Fruit fly (Drosophila melanogaster) whole organism, embryonic: ENCODE results near the gene Vti1b.

ENCODE experiments used
- Adf1 ChIP-seq: fragments of 200-800 bp; sonication (Bioruptor generic); IDR thresholded peaks from 2 replicates; pipeline ENCODE4 v1.3.6; 2022; ENCODE audit warnings: missing biosample characterization, missing genetic modification characterization
- Atf6 ChIP-seq: fragments of 200-800 bp; sonication (Bioruptor generic); IDR thresholded peaks from 2 replicates; pipeline ENCODE4 v1.3.6; 2022; ENCODE audit warnings: missing biosample characterization, missing genetic modification characterization
- Bgb ChIP-seq: fragments of 200-800 bp; sonication (Bioruptor generic); IDR thresholded peaks from 2 replicates; pipeline ENCODE4 v1.3.6; 2022; ENCODE audit warnings: missing biosample characterization, missing genetic modification characterization; ENCODE audit not compliant: partially characterized antibody
- CG10274 ChIP-seq: fragments of 200-800 bp; sonication (Bioruptor generic); optimal IDR thresholded peaks from 3 replicates; lab custom pipeline; 2017; ENCODE audit warnings: missing biosample characterization, mild to moderate bottlenecking, missing genetic modification characterization
- CG10654 ChIP-seq: fragments of 200-800 bp; sonication (Bioruptor generic); optimal IDR thresholded peaks from 2 replicates; lab custom pipeline; 2016; ENCODE audit warnings: missing biosample characterization, missing genetic modification characterization
- CG11085 ChIP-seq: fragments of 200-800 bp; sonication (Bioruptor generic); IDR thresholded peaks from 2 replicates; pipeline ENCODE4 v1.3.6; 2022; ENCODE audit warnings: missing biosample characterization, missing genetic modification characterization
- CG11695 ChIP-seq: fragments of 200-800 bp; sonication (Bioruptor generic); IDR thresholded peaks from 3 replicates; pipeline ENCODE4 v1.3.6; 2022; ENCODE audit warnings: missing biosample characterization, missing genetic modification characterization
- CG12219 ChIP-seq: fragments of 200-800 bp; sonication (Bioruptor generic); optimal IDR thresholded peaks from 3 replicates; lab custom pipeline; 2018; ENCODE audit warnings: missing biosample characterization, mild to moderate bottlenecking, missing genetic modification characterization
- CG12391 ChIP-seq: fragments of 200-800 bp; sonication (Bioruptor generic); optimal IDR thresholded peaks from 3 replicates; lab custom pipeline; 2018; ENCODE audit warnings: missing biosample characterization, mild to moderate bottlenecking, missing genetic modification characterization, moderate library complexity
- CG17568 ChIP-seq: fragments of 200-800 bp; sonication (Bioruptor generic); optimal IDR thresholded peaks from 2 replicates; lab custom pipeline; 2018; ENCODE audit warnings: missing biosample characterization, mild to moderate bottlenecking, missing genetic modification characterization, moderate library complexity
- CG1792 ChIP-seq: fragments of 200-800 bp; sonication (Bioruptor generic); optimal IDR thresholded peaks from 2 replicates; lab custom pipeline; 2016; ENCODE audit warnings: missing biosample characterization, missing genetic modification characterization
- CG30403 ChIP-seq: fragments of 200-800 bp; sonication (Bioruptor generic); optimal IDR thresholded peaks from 3 replicates; lab custom pipeline; 2016; ENCODE audit warnings: missing biosample characterization, missing genetic modification characterization
- CG3407 ChIP-seq: fragments of 200-800 bp; sonication (Bioruptor generic); optimal IDR thresholded peaks from 2 replicates; lab custom pipeline; 2018; ENCODE audit warnings: missing biosample characterization, mild to moderate bottlenecking, missing genetic modification characterization
- CG34422 ChIP-seq: fragments of 200-800 bp; sonication (Bioruptor generic); IDR thresholded peaks from 3 replicates; pipeline ENCODE4 v1.3.6; 2022; ENCODE audit warnings: missing biosample characterization, missing genetic modification characterization
- CG3726 ChIP-seq: fragments of 200-800 bp; sonication (Bioruptor generic); IDR thresholded peaks from 3 replicates; pipeline ENCODE4, ENCODE4 v1.3.6; 2022; ENCODE audit warnings: missing biosample characterization, missing genetic modification characterization
- CG4360 ChIP-seq: fragments of 200-800 bp; sonication (Bioruptor generic); IDR thresholded peaks from 2 replicates; pipeline ENCODE4 v1.3.6; 2022; ENCODE audit warnings: missing biosample characterization, missing genetic modification characterization
- CG4404 ChIP-seq: fragments of 200-800 bp; sonication (Bioruptor generic); IDR thresholded peaks from 2 replicates; pipeline ENCODE4 v1.3.6; 2022; ENCODE audit warnings: missing biosample characterization, missing genetic modification characterization
- CG4424 ChIP-seq: fragments of 200-800 bp; sonication (Bioruptor generic); optimal IDR thresholded peaks from 3 replicates; lab custom pipeline; 2016; ENCODE audit warnings: missing biosample characterization, missing genetic modification characterization
- CG7556 ChIP-seq: fragments of 200-800 bp; sonication (Bioruptor generic); optimal IDR thresholded peaks from 2 replicates; lab custom pipeline; 2017; ENCODE audit warnings: missing biosample characterization, mild to moderate bottlenecking, missing genetic modification characterization
- CG7745 ChIP-seq: fragments of 200-800 bp; sonication (Bioruptor generic); optimal IDR thresholded peaks from 2 replicates; lab custom pipeline; 2018; ENCODE audit warnings: missing biosample characterization, mild to moderate bottlenecking, missing genetic modification characterization, moderate library complexity
- CG8944 ChIP-seq: fragments of 200-800 bp; sonication (Bioruptor generic); optimal IDR thresholded peaks from 3 replicates; lab custom pipeline; 2016; ENCODE audit warnings: missing biosample characterization, missing genetic modification characterization
- CTCF ChIP-seq: fragments of 200-800 bp; sonication (Bioruptor generic); optimal IDR thresholded peaks from 2 replicates; lab custom pipeline; 2017; ENCODE audit warnings: missing biosample characterization, mild to moderate bottlenecking, missing genetic modification characterization, moderate library complexity
- CoRest ChIP-seq: fragments of 200-800 bp; sonication (Bioruptor generic); optimal IDR thresholded peaks from 3 replicates; lab custom pipeline; 2018; ENCODE audit warnings: missing biosample characterization, mild to moderate bottlenecking, missing genetic modification characterization, moderate library complexity
- Dip2 ChIP-seq: fragments of 200-800 bp; sonication (Bioruptor generic); IDR thresholded peaks from 2 replicates; pipeline ENCODE4 v1.3.6; 2022; ENCODE audit warnings: missing biosample characterization, missing genetic modification characterization
- Dll ChIP-seq: fragments of 200-800 bp; sonication (Bioruptor generic); IDR thresholded peaks from 4 replicates; pipeline ENCODE4 v1.3.6; 2022; ENCODE audit warnings: missing biosample characterization, missing genetic modification characterization; ENCODE audit not compliant: partially characterized antibody
- Fer1 ChIP-seq: fragments of 200-800 bp; sonication (Bioruptor generic); optimal IDR thresholded peaks from 2 replicates; lab custom pipeline; 2017; ENCODE audit warnings: missing biosample characterization, mild to moderate bottlenecking, missing genetic modification characterization
- Gug ChIP-seq: fragments of 200-800 bp; sonication (Bioruptor generic); IDR thresholded peaks from 4 replicates; pipeline ENCODE4 v1.3.6; 2022; ENCODE audit warnings: missing biosample characterization, missing genetic modification characterization
- HmgD ChIP-seq: fragments of 200-800 bp; sonication (Bioruptor generic); optimal IDR thresholded peaks from 3 replicates; lab custom pipeline; 2016; ENCODE audit warnings: missing biosample characterization, missing genetic modification characterization
- Oaz ChIP-seq: fragments of 200-800 bp; sonication (Bioruptor generic); IDR thresholded peaks from 2 replicates; pipeline ENCODE4 v1.3.6; 2022; ENCODE audit warnings: missing biosample characterization, missing genetic modification characterization
- Opbp ChIP-seq: fragments of 200-800 bp; sonication (Bioruptor generic); IDR thresholded peaks from 3 replicates; pipeline ENCODE4 v1.3.6; 2022; ENCODE audit warnings: missing biosample characterization, missing genetic modification characterization; ENCODE audit not compliant: partially characterized antibody
- Rx ChIP-seq: fragments of 200-800 bp; sonication (Bioruptor generic); IDR thresholded peaks from 2 replicates; pipeline ENCODE4 v1.3.6; 2022; ENCODE audit warnings: missing biosample characterization, missing genetic modification characterization
- Trl ChIP-seq, 3 experiments: fragments of >200 bp in 2 of 3; fragments of 200-800 bp in 1 of 3; sonication (Bioruptor generic) in 1 of 3; optimal IDR thresholded peaks; 2 replicates in 1 of 3; 3 replicates in 2 of 3; lab custom pipeline; 2016 to 2017; ENCODE audit warnings: missing biosample characterization in 1 of 3, missing genetic modification characterization in 1 of 3
- chif ChIP-seq, 2 experiments: fragments of 200-800 bp; sonication (Bioruptor generic); optimal IDR thresholded peaks; 3 replicates each; lab custom pipeline; 2016; ENCODE audit warnings: missing biosample characterization in 2 of 2, missing genetic modification characterization in 2 of 2
- crc ChIP-seq: fragments of 200-800 bp; sonication (Bioruptor generic); optimal IDR thresholded peaks from 2 replicates; lab custom pipeline; 2016; ENCODE audit warnings: missing biosample characterization, missing genetic modification characterization
- cwo ChIP-seq: fragments of 200-800 bp; sonication (Bioruptor generic); optimal IDR thresholded peaks from 3 replicates; lab custom pipeline; 2017; ENCODE audit warnings: missing biosample characterization, missing genetic modification characterization, mild to moderate bottlenecking, moderate library complexity, missing genetic modification reagents
- da ChIP-seq: fragments of 200-800 bp; sonication (Bioruptor generic); optimal IDR thresholded peaks from 2 replicates; lab custom pipeline; 2016; ENCODE audit warnings: missing biosample characterization, missing genetic modification characterization
- dm ChIP-seq: fragments of 200-800 bp; sonication (Bioruptor generic); optimal IDR thresholded peaks from 3 replicates; lab custom pipeline; 2016; ENCODE audit warnings: missing biosample characterization, missing genetic modification characterization
- gcm2 ChIP-seq: fragments of 200-800 bp; sonication (Bioruptor generic); optimal IDR thresholded peaks from 2 replicates; lab custom pipeline; 2016; ENCODE audit warnings: missing biosample characterization, missing genetic modification characterization
- h ChIP-seq: fragments of >200 bp; optimal IDR thresholded peaks from 2 replicates; lab custom pipeline; 2017
- insv ChIP-seq, 2 experiments: fragments of 200-800 bp; sonication (Bioruptor generic); optimal IDR thresholded peaks; 3 replicates each; lab custom pipeline; 2016 to 2018; ENCODE audit warnings: missing biosample characterization in 2 of 2, missing genetic modification characterization in 2 of 2
- jing ChIP-seq: fragments of 200-800 bp; sonication (Bioruptor generic); optimal IDR thresholded peaks from 2 replicates; lab custom pipeline; 2018; ENCODE audit warnings: missing biosample characterization, mild to moderate bottlenecking, missing genetic modification characterization
- lola ChIP-seq, 3 experiments: fragments of >200 bp in 2 of 3; fragments of 200-800 bp in 1 of 3; sonication (Bioruptor generic) in 1 of 3; optimal IDR thresholded peaks; 2 replicates each; lab custom pipeline; 2017 to 2019; ENCODE audit warnings: missing biosample characterization in 3 of 3, missing genetic modification characterization in 3 of 3, mild to moderate bottlenecking in 1 of 3, moderate library complexity in 1 of 3
- ro ChIP-seq: fragments of 200-800 bp; sonication (Bioruptor generic); IDR thresholded peaks from 2 replicates; pipeline ENCODE4 v1.3.6; 2022; ENCODE audit warnings: missing biosample characterization, missing genetic modification characterization
- run ChIP-seq: fragments of 200-800 bp; sonication (Bioruptor generic); optimal IDR thresholded peaks from 3 replicates; lab custom pipeline; 2018; ENCODE audit warnings: missing biosample characterization, mild to moderate bottlenecking, missing genetic modification characterization
- sc ChIP-seq, 3 experiments: fragments of >200 bp in 2 of 3; fragments of 200-800 bp in 1 of 3; sonication (Bioruptor generic) in 1 of 3; optimal IDR thresholded peaks; 2 replicates in 2 of 3; 3 replicates in 1 of 3; lab custom pipeline; 2017; ENCODE audit warnings: mild to moderate bottlenecking in 1 of 3, missing biosample characterization in 1 of 3, missing genetic modification characterization in 1 of 3, missing genetic modification reagents in 1 of 3
- so ChIP-seq: fragments of 200-800 bp; sonication (Bioruptor generic); IDR thresholded peaks from 3 replicates; pipeline ENCODE4 v1.3.6; 2022; ENCODE audit warnings: missing biosample characterization, missing genetic modification characterization
- yki ChIP-seq: fragments of >200 bp; optimal IDR thresholded peaks from 3 replicates; lab custom pipeline; 2018
- zf30C ChIP-seq: fragments of 200-800 bp; sonication (Bioruptor generic); optimal IDR thresholded peaks from 3 replicates; lab custom pipeline; 2018; ENCODE audit warnings: missing biosample characterization, mild to moderate bottlenecking, missing genetic modification characterization
- zfh2 ChIP-seq: fragments of 200-800 bp; sonication (Bioruptor generic); optimal IDR thresholded peaks from 2 replicates; lab custom pipeline; 2016; ENCODE audit warnings: missing biosample characterization, missing genetic modification characterization

The Vti1b gene

dm6 chr3R:18412279-18413214 lies 15.8 kb downstream of the Vti1b start, which contains the start of gene CG31122 (continued):
- TF ChIP-seq insv (GFP tag; optimal IDR thresholded peaks at IDR 0.05; lab: Kevin White, UChicago) (no peak), CG30403 (GFP tag; lab: Kevin White, UChicago) (peak; percentile 70), CG4424 (GFP tag; lab: Kevin White, UChicago) (peak; percentile 41), CG3726 (GFP tag; lab: Robert Waterston, UW) (no peak), CG12219 (GFP tag; lab: Kevin White, UChicago) (no peak), zfh2 (GFP tag; lab: Kevin White, UChicago) (peak; percentile 65), CG3407 (GFP tag; lab: Kevin White, UChicago) (no peak), Opbp (GFP tag; lab: Robert Waterston, UW) (peak; percentile 93), jing (no peak), CG4404 (GFP tag; lab: Robert Waterston, UW) (no peak), CG10654 (GFP tag; lab: Kevin White, UChicago) (peak; percentile 3), Dip2 (GFP tag; lab: Robert Waterston, UW) (no peak), CG34422 (GFP tag; lab: Robert Waterston, UW) (peak; percentile 84; the same call in 2 of the 3 replicates), CG11085 (GFP tag; lab: Robert Waterston, UW) (no peak), CG1792 (peak; percentile 47), sc (optimal IDR thresholded peaks at IDR 0.05; lab: Kevin White, UChicago) (no peak), sc (GFP tag; optimal IDR thresholded peaks at IDR 0.05; lab: Kevin White, UChicago) (no peak), CG8944 (peak; percentile 45), chif (GFP tag; optimal IDR thresholded peaks at IDR 0.05; lab: Kevin White, UChicago) (peak in 1 of 2 experiments; percentile 42), Trl (optimal IDR thresholded peaks at IDR 0.05; lab: Kevin White, UChicago) (peak in 1 of 2 experiments; percentile 48), Trl (GFP tag; optimal IDR thresholded peaks at IDR 0.05; lab: Kevin White, UChicago) (peak; percentile 62), CG11695 (GFP tag; lab: Robert Waterston, UW) (peak; percentile 55; the same call in 1 of the 3 replicates), da (GFP tag; lab: Kevin White, UChicago) (no peak), Fer1 (GFP tag; lab: Kevin White, UChicago) (peak; percentile 34), gcm2 (GFP tag; lab: Kevin White, UChicago) (no peak), Adf1 (GFP tag; lab: Robert Waterston, UW) (peak; percentile 76), CoRest (tag; lab: Kevin White, UChicago) (peak; percentile 56), HmgD (GFP tag; lab: Kevin White, UChicago) (no peak), lola (GFP tag; optimal IDR thresholded peaks at IDR 0.05; lab: Kevin White, UChicago) (peak in 1 of 3 experiments; percentile 28), h (no peak), zf30C (no peak), yki (lab: Kevin White, UChicago) (no peak), CTCF (GFP tag; lab: Kevin White, UChicago) (no peak), so (GFP tag; lab: Robert Waterston, UW) (peak; percentile 27; the same call in 1 of the 3 replicates), ro (GFP tag; lab: Robert Waterston, UW) (no peak), dm (GFP tag; lab: Kevin White, UChicago) (peak; percentile 14), Oaz (GFP tag; lab: Robert Waterston, UW) (no peak), crc (GFP tag; lab: Kevin White, UChicago) (peak; percentile 14), CG7556 (GFP tag; lab: Kevin White, UChicago) (no peak), CG12391 (tag; lab: Kevin White, UChicago) (peak; percentile 65), CG17568 (GFP tag; lab: Kevin White, UChicago) (no peak), CG10274 (no peak), CG7745 (tag; lab: Kevin White, UChicago) (no peak), Bgb (GFP tag; lab: Robert Waterston, UW) (peak; percentile 93), Gug (GFP tag; lab: Robert Waterston, UW) (peak; percentile 60; the same call in 2 of the 4 replicates), CG4360 (GFP tag; lab: Robert Waterston, UW) (no peak), Dll (GFP tag; lab: Robert Waterston, UW) (peak; percentile 99), cwo (GFP tag; lab: Kevin White, UChicago) (peak; percentile 5), run (no peak), Atf6 (GFP tag; lab: Robert Waterston, UW) (peak; percentile 51; the same call in 1 of the 2 replicates), Rx (GFP tag; lab: Robert Waterston, UW) (no peak)
